Worm (Caenorhabditis elegans) whole organism, mixed stage, embryonic: ENCODE results near the gene srt-56.

Experiments
- ces-1 ChIP-seq: fragments of 150-350 bp; optimal IDR thresholded peaks from 2 replicates; lab custom pipeline; 2014; ENCODE audit warnings: missing biosample characterization, missing genetic modification reagents, missing genetic modification characterization
- lsy-2 ChIP-seq: fragments of 150-350 bp; optimal IDR thresholded peaks from 2 replicates; lab custom pipeline; 2014; ENCODE audit warnings: missing biosample characterization, missing genetic modification characterization
- mep-1 ChIP-seq: fragments of 150-350 bp; optimal IDR thresholded peaks from 2 replicates; lab custom pipeline; 2017; ENCODE audit warnings: missing biosample characterization, missing genetic modification reagents, missing genetic modification characterization, inconsistent platforms
- nhr-12 ChIP-seq: fragments of 150-350 bp; optimal IDR thresholded peaks from 2 replicates; lab custom pipeline; 2014; ENCODE audit warnings: missing biosample characterization, missing genetic modification characterization

ce11 chrV:3114973-3115372 lies 6.7 kb downstream of the srt-56 start, which contains the start of gene Y73C8C.3:
- TF ChIP-seq nhr-12 (tag; lab: Kevin White, UChicago) (no peak), mep-1 (tag; lab: Kevin White, UChicago) (no peak), ces-1 (no peak), lsy-2 (tag; lab: Kevin White, UChicago) (no peak)
